Fruit fly (Drosophila melanogaster) whole organism: Measurements from ENCODE around the gene Spps.

Experiments
- CG8478 ChIP-seq: fragments of >200 bp; optimal IDR thresholded peaks from 2 replicates; lab custom pipeline; 2018; ENCODE audit warnings: inconsistent platforms
- Dll ChIP-seq: fragments of >200 bp; optimal IDR thresholded peaks from 2 replicates; lab custom pipeline; 2017
- EcR ChIP-seq, 2 experiments: fragments of >200 bp; optimal IDR thresholded peaks; 2 replicates each; lab custom pipeline; 2017; ENCODE audit warnings: missing biosample characterization in 2 of 2, missing genetic modification characterization in 2 of 2, missing genetic modification reagents in 2 of 2
- pan ChIP-seq: fragments of >200 bp; optimal IDR thresholded peaks from 2 replicates; lab custom pipeline; 2017
- psq ChIP-seq: fragments of >200 bp; optimal IDR thresholded peaks from 2 replicates; lab custom pipeline; 2017
- usp ChIP-seq: fragments of >200 bp; optimal IDR thresholded peaks from 2 replicates; lab custom pipeline; 2017; ENCODE audit warnings: missing biosample characterization, missing genetic modification characterization, mixed read lengths

dm6 chr3R:24264414-24265363, 38.0 kb upstream of the Spps start:
- TF ChIP-seq psq (lab: Kevin White, UChicago) (no peak), EcR (GFP tag; optimal IDR thresholded peaks at IDR 0.05; lab: Kevin White, UChicago) (no peak), usp (GFP tag; lab: Kevin White, UChicago) (no peak), CG8478 (lab: Kevin White, UChicago) (no peak), Dll (lab: Kevin White, UChicago) (no peak), pan (no peak)
